Fruit fly (Drosophila melanogaster) whole organism, embryonic: Measurements from ENCODE around the gene CG17786.

Source experiments
- Ada2b ChIP-seq: fragments of 200-800 bp; sonication (Bioruptor generic); IDR thresholded peaks from 2 replicates; pipeline ENCODE4 v1.3.6; 2022; ENCODE audit warnings: missing biosample characterization, missing genetic modification characterization
- Awh ChIP-seq: fragments of 200-800 bp; sonication (Bioruptor generic); IDR thresholded peaks from 2 replicates; pipeline ENCODE4, ENCODE4 v1.3.6; 2022; ENCODE audit warnings: missing biosample characterization, missing genetic modification characterization
- Bdp1 ChIP-seq: fragments of 200-800 bp; sonication (Bioruptor generic); optimal IDR thresholded peaks from 3 replicates; lab custom pipeline; 2016; ENCODE audit warnings: missing biosample characterization, missing genetic modification characterization
- CG10267 ChIP-seq: fragments of 200-800 bp; sonication (Bioruptor generic); optimal IDR thresholded peaks from 2 replicates; lab custom pipeline; 2018; ENCODE audit warnings: missing biosample characterization, mild to moderate bottlenecking, missing genetic modification characterization, moderate library complexity
- CG12155 ChIP-seq: fragments of 200-800 bp; sonication (Bioruptor generic); optimal IDR thresholded peaks from 3 replicates; lab custom pipeline; 2016; ENCODE audit warnings: missing biosample characterization, missing genetic modification characterization
- CG12744 ChIP-seq: fragments of 200-800 bp; sonication (Bioruptor generic); optimal IDR thresholded peaks from 2 replicates; lab custom pipeline; 2016; ENCODE audit warnings: missing biosample characterization, missing genetic modification characterization
- CG13287 ChIP-seq: fragments of 200-800 bp; sonication (Bioruptor generic); IDR thresholded peaks from 2 replicates; pipeline ENCODE4 v1.3.6; 2022; ENCODE audit warnings: missing biosample characterization, missing genetic modification characterization; ENCODE audit not compliant: partially characterized antibody
- CG13894 ChIP-seq: fragments of 200-800 bp; sonication (Bioruptor generic); optimal IDR thresholded peaks from 3 replicates; lab custom pipeline; 2018; ENCODE audit warnings: missing biosample characterization, mild to moderate bottlenecking, missing genetic modification characterization, moderate library complexity
- CG14050 ChIP-seq: fragments of 200-800 bp; sonication (Bioruptor generic); IDR thresholded peaks from 3 replicates; pipeline ENCODE4 v1.3.6; 2022; ENCODE audit warnings: missing biosample characterization, missing genetic modification characterization
- CG17359 ChIP-seq: fragments of 200-800 bp; sonication (Bioruptor generic); optimal IDR thresholded peaks from 3 replicates; lab custom pipeline; 2018; ENCODE audit warnings: missing biosample characterization, mild to moderate bottlenecking, missing genetic modification characterization, moderate library complexity
- CG17385 ChIP-seq: fragments of 200-800 bp; sonication (Bioruptor generic); optimal IDR thresholded peaks from 3 replicates; lab custom pipeline; 2018; ENCODE audit warnings: missing biosample characterization, mild to moderate bottlenecking, missing genetic modification characterization
- CG17912 ChIP-seq: fragments of 200-800 bp; sonication (Bioruptor generic); optimal IDR thresholded peaks from 2 replicates; lab custom pipeline; 2018; ENCODE audit warnings: missing biosample characterization, mild to moderate bottlenecking, missing genetic modification characterization
- CG2875 ChIP-seq: fragments of 200-800 bp; sonication (Bioruptor generic); optimal IDR thresholded peaks from 2 replicates; lab custom pipeline; 2017; ENCODE audit warnings: missing biosample characterization, mild to moderate bottlenecking, missing genetic modification characterization, missing genetic modification reagents
- CG31365 ChIP-seq: fragments of 200-800 bp; sonication (Bioruptor generic); optimal IDR thresholded peaks from 2 replicates; lab custom pipeline; 2018; ENCODE audit warnings: missing biosample characterization, mild to moderate bottlenecking, missing genetic modification characterization
- CG3281 ChIP-seq: fragments of 200-800 bp; sonication (Bioruptor generic); optimal IDR thresholded peaks from 3 replicates; lab custom pipeline; 2017; ENCODE audit warnings: missing biosample characterization, mild to moderate bottlenecking, missing genetic modification characterization
- CG34224 ChIP-seq: fragments of 200-800 bp; sonication (Bioruptor generic); IDR thresholded peaks from 3 replicates; pipeline ENCODE4 v1.3.6; 2022; ENCODE audit warnings: missing biosample characterization, missing genetic modification characterization; ENCODE audit not compliant: partially characterized antibody
- CG34376 ChIP-seq: fragments of 200-800 bp; sonication (Bioruptor generic); optimal IDR thresholded peaks from 2 replicates; lab custom pipeline; 2018; ENCODE audit warnings: missing biosample characterization, mild to moderate bottlenecking, missing genetic modification characterization
- CG3726 ChIP-seq: fragments of 200-800 bp; sonication (Bioruptor generic); IDR thresholded peaks from 3 replicates; pipeline ENCODE4, ENCODE4 v1.3.6; 2022; ENCODE audit warnings: missing biosample characterization, missing genetic modification characterization
- CG4424 ChIP-seq: fragments of 200-800 bp; sonication (Bioruptor generic); optimal IDR thresholded peaks from 3 replicates; lab custom pipeline; 2016; ENCODE audit warnings: missing biosample characterization, missing genetic modification characterization
- CG4707 ChIP-seq: fragments of 200-800 bp; sonication (Bioruptor generic); optimal IDR thresholded peaks from 2 replicates; lab custom pipeline; 2018; ENCODE audit warnings: missing biosample characterization, mild to moderate bottlenecking, missing genetic modification characterization, moderate library complexity
- CG5245 ChIP-seq: fragments of 200-800 bp; sonication (Bioruptor generic); optimal IDR thresholded peaks from 3 replicates; lab custom pipeline; 2016; ENCODE audit warnings: missing biosample characterization, missing genetic modification characterization
- CG9215 ChIP-seq: fragments of 200-800 bp; sonication (Bioruptor generic); IDR thresholded peaks from 2 replicates; pipeline ENCODE4 v1.3.6; 2022; ENCODE audit warnings: missing biosample characterization, missing genetic modification characterization
- Dbx ChIP-seq: fragments of 200-800 bp; sonication (Bioruptor generic); IDR thresholded peaks from 3 replicates; pipeline ENCODE4 v1.3.6; 2022; ENCODE audit warnings: missing biosample characterization, missing genetic modification characterization
- HHEX ChIP-seq: fragments of 200-800 bp; sonication (Bioruptor generic); optimal IDR thresholded peaks from 3 replicates; lab custom pipeline; 2017; ENCODE audit warnings: missing biosample characterization, mild to moderate bottlenecking, missing genetic modification characterization, missing genetic modification reagents
- HLH4C ChIP-seq: fragments of 200-800 bp; sonication (Bioruptor generic); IDR thresholded peaks from 3 replicates; pipeline ENCODE4 v1.3.6; 2022; ENCODE audit warnings: missing biosample characterization, missing genetic modification characterization; ENCODE audit not compliant: partially characterized antibody
- Hey ChIP-seq: fragments of 200-800 bp; sonication (Bioruptor generic); optimal IDR thresholded peaks from 3 replicates; lab custom pipeline; 2018; ENCODE audit warnings: missing biosample characterization, mild to moderate bottlenecking, missing genetic modification characterization
- Med ChIP-seq: fragments of 200-800 bp; sonication (Bioruptor generic); peaks from one replicate; lab custom pipeline; 2016; ENCODE audit warnings: missing biosample characterization, missing genetic modification characterization, mild to moderate bottlenecking, inconsistent platforms, moderate library complexity
- Oaz ChIP-seq: fragments of 200-800 bp; sonication (Bioruptor generic); IDR thresholded peaks from 2 replicates; pipeline ENCODE4 v1.3.6; 2022; ENCODE audit warnings: missing biosample characterization, missing genetic modification characterization
- Rfx ChIP-seq: fragments of 200-800 bp; sonication (Bioruptor generic); IDR thresholded peaks from 2 replicates; pipeline ENCODE4 v1.3.6; 2022; ENCODE audit warnings: missing biosample characterization, missing genetic modification characterization
- Sox102F ChIP-seq: fragments of 200-800 bp; sonication (Bioruptor generic); optimal IDR thresholded peaks from 2 replicates; lab custom pipeline; 2018; ENCODE audit warnings: missing biosample characterization, mild to moderate bottlenecking, missing genetic modification characterization, moderate library complexity
- Sry-δ ChIP-seq: fragments of 200-800 bp; sonication (Bioruptor generic); optimal IDR thresholded peaks from 2 replicates; lab custom pipeline; 2016; ENCODE audit warnings: missing biosample characterization, missing genetic modification characterization
- Usf ChIP-seq: fragments of 200-800 bp; sonication (Bioruptor generic); optimal IDR thresholded peaks from 2 replicates; lab custom pipeline; 2017; ENCODE audit warnings: missing genotype, missing biosample characterization, missing genetic modification characterization
- bcd ChIP-seq: fragments of 200-800 bp; sonication (Bioruptor generic); optimal IDR thresholded peaks from 2 replicates; lab custom pipeline; 2017; ENCODE audit warnings: missing biosample characterization, mild to moderate bottlenecking, missing genetic modification characterization
- btn ChIP-seq: fragments of 200-800 bp; sonication (Bioruptor generic); optimal IDR thresholded peaks from 2 replicates; lab custom pipeline; 2016; ENCODE audit warnings: missing biosample characterization, missing genetic modification characterization
- caup ChIP-seq: fragments of 200-800 bp; sonication (Bioruptor generic); optimal IDR thresholded peaks from 3 replicates; lab custom pipeline; 2017; ENCODE audit warnings: missing biosample characterization, mild to moderate bottlenecking, missing genetic modification characterization, moderate library complexity; ENCODE audit not compliant: severe bottlenecking
- chif ChIP-seq, 2 experiments: fragments of 200-800 bp; sonication (Bioruptor generic); optimal IDR thresholded peaks; 3 replicates each; lab custom pipeline; 2016; ENCODE audit warnings: missing biosample characterization in 2 of 2, missing genetic modification characterization in 2 of 2
- fu2 ChIP-seq: fragments of 200-800 bp; sonication (Bioruptor generic); optimal IDR thresholded peaks from 2 replicates; lab custom pipeline; 2016; ENCODE audit warnings: missing biosample characterization, missing genetic modification characterization
- gfzf ChIP-seq: fragments of 200-800 bp; sonication (Bioruptor generic); optimal IDR thresholded peaks from 2 replicates; lab custom pipeline; 2016; ENCODE audit warnings: missing biosample characterization, mild to moderate bottlenecking, missing genetic modification characterization, moderate library complexity
- gro ChIP-seq: fragments of 200-800 bp; sonication (Bioruptor generic); optimal IDR thresholded peaks from 2 replicates; lab custom pipeline; 2016; ENCODE audit warnings: missing biosample characterization, missing genetic modification characterization
- hbn ChIP-seq: fragments of 200-800 bp; sonication (Bioruptor generic); IDR thresholded peaks from 2 replicates; pipeline ENCODE4 v1.3.6; 2022; ENCODE audit warnings: missing biosample characterization, missing genetic modification characterization; ENCODE audit not compliant: partially characterized antibody
- hkb ChIP-seq, 2 experiments: fragments of 200-800 bp in 1 of 2; fragments of >200 bp in 1 of 2; sonication (Bioruptor generic) in 1 of 2; IDR thresholded peaks in 1 of 2; optimal IDR thresholded peaks in 1 of 2; 2 replicates each; pipeline versions ENCODE4 v1.3.6 to Lab custom; 2017 to 2022; ENCODE audit warnings: missing biosample characterization in 1 of 2, missing genetic modification characterization in 1 of 2
- insv ChIP-seq, 2 experiments: fragments of 200-800 bp; sonication (Bioruptor generic); optimal IDR thresholded peaks; 3 replicates each; lab custom pipeline; 2016 to 2018; ENCODE audit warnings: missing biosample characterization in 2 of 2, missing genetic modification characterization in 2 of 2
- nerfin-2 ChIP-seq: fragments of 200-800 bp; sonication (Bioruptor generic); IDR thresholded peaks from 2 replicates; pipeline ENCODE4 v1.3.6; 2022; ENCODE audit warnings: missing biosample characterization, missing genetic modification characterization; ENCODE audit not compliant: partially characterized antibody
- salm ChIP-seq: fragments of 200-800 bp; sonication (Bioruptor generic); optimal IDR thresholded peaks from 2 replicates; lab custom pipeline; 2018; ENCODE audit warnings: missing biosample characterization, mild to moderate bottlenecking, missing genetic modification characterization
- sd ChIP-seq: fragments of 200-800 bp; sonication (Bioruptor generic); optimal IDR thresholded peaks from 3 replicates; lab custom pipeline; 2018; ENCODE audit warnings: missing biosample characterization, mild to moderate bottlenecking, missing genetic modification characterization, moderate library complexity
- sna ChIP-seq: fragments of 200-800 bp; sonication (Bioruptor generic); IDR thresholded peaks from 2 replicates; pipeline ENCODE4 v1.3.6; 2022; ENCODE audit warnings: missing biosample characterization, missing genetic modification characterization; ENCODE audit not compliant: partially characterized antibody
- stc ChIP-seq: fragments of 200-800 bp; sonication (Bioruptor generic); IDR thresholded peaks from 2 replicates; pipeline ENCODE4 v1.3.6; 2022; ENCODE audit warnings: missing biosample characterization, missing genetic modification characterization
- ttk ChIP-seq: fragments of 200-800 bp; sonication (Bioruptor generic); IDR thresholded peaks from 2 replicates; pipeline ENCODE4 v2.1.2; 2022; ENCODE audit warnings: missing biosample characterization, missing genetic modification characterization
- vnd ChIP-seq: fragments of 200-800 bp; sonication (Bioruptor generic); IDR thresholded peaks from 3 replicates; pipeline ENCODE4 v1.3.6; 2022; ENCODE audit warnings: missing biosample characterization, missing genetic modification characterization; ENCODE audit not compliant: partially characterized antibody
- zfh2 ChIP-seq: fragments of 200-800 bp; sonication (Bioruptor generic); optimal IDR thresholded peaks from 2 replicates; lab custom pipeline; 2016; ENCODE audit warnings: missing biosample characterization, missing genetic modification characterization

Gene CG17786

dm6 chr3R:24186188-24186587 lies 32.3 kb downstream of the CG17786 start, which contains the start of gene mora (continued):
- TF ChIP-seq chif (GFP tag; optimal IDR thresholded peaks at IDR 0.05; lab: Kevin White, UChicago) (no peak), gfzf (GFP tag; lab: Kevin White, UChicago) (peak; percentile 88), hbn (no peak), salm (tag; lab: Kevin White, UChicago) (no peak), Awh (GFP tag; lab: Robert Waterston, UW) (no peak), insv (GFP tag; optimal IDR thresholded peaks at IDR 0.05; lab: Kevin White, UChicago) (no peak), stc (GFP tag; lab: Robert Waterston, UW) (no peak), HHEX (GFP tag; lab: Kevin White, UChicago) (no peak), Med (GFP tag; lab: Kevin White, UChicago) (no peak), Ada2b (GFP tag; lab: Robert Waterston, UW) (no peak), CG10267 (peak; percentile 22), CG31365 (no peak), Sry-δ (GFP tag; lab: Kevin White, UChicago) (peak; percentile 12), CG17912 (GFP tag; lab: Kevin White, UChicago) (no peak), CG14050 (GFP tag; lab: Robert Waterston, UW) (no peak), CG4424 (no peak), CG34224 (GFP tag; lab: Robert Waterston, UW) (no peak), CG9215 (GFP tag; lab: Robert Waterston, UW) (no peak), zfh2 (GFP tag; lab: Kevin White, UChicago) (no peak), ttk (GFP tag; lab: Robert Waterston, UW) (no peak), Hey (tag; lab: Kevin White, UChicago) (no peak), CG2875 (no peak), vnd (GFP tag; lab: Robert Waterston, UW) (no peak), hkb (optimal IDR thresholded peaks at IDR 0.05; lab: Kevin White, UChicago) (no peak), hkb (GFP tag; IDR thresholded peaks at IDR 0.05; lab: Robert Waterston, UW) (no peak), HLH4C (GFP tag; lab: Robert Waterston, UW) (no peak), sd (tag; lab: Kevin White, UChicago) (peak; percentile 48), caup (no peak), CG3281 (GFP tag; lab: Kevin White, UChicago) (no peak), Oaz (no peak), Sox102F (GFP tag; lab: Kevin White, UChicago) (no peak), CG12155 (GFP tag; lab: Kevin White, UChicago) (no peak), CG13894 (tag; lab: Kevin White, UChicago) (no peak), CG17359 (tag; lab: Kevin White, UChicago) (no peak), bcd (GFP tag; lab: Kevin White, UChicago) (no peak), CG5245 (GFP tag; lab: Kevin White, UChicago) (no peak), CG13287 (GFP tag; lab: Robert Waterston, UW) (peak; percentile 49), CG12744 (GFP tag; lab: Kevin White, UChicago) (no peak), fu2 (GFP tag; lab: Kevin White, UChicago) (no peak), Dbx (GFP tag; lab: Robert Waterston, UW) (no peak), CG17385 (GFP tag; lab: Kevin White, UChicago) (no peak), Rfx (GFP tag; lab: Robert Waterston, UW) (no peak), Bdp1 (GFP tag; lab: Kevin White, UChicago) (no peak), sna (GFP tag; lab: Robert Waterston, UW) (no peak), btn (GFP tag; lab: Kevin White, UChicago) (no peak), gro (no peak), nerfin-2 (GFP tag; lab: Robert Waterston, UW) (no peak), Usf (GFP tag; lab: Kevin White, UChicago) (no peak), CG4707 (GFP tag; lab: Kevin White, UChicago) (no peak), CG34376 (GFP tag; lab: Kevin White, UChicago) (no peak), CG3726 (no peak)
